Worm (Caenorhabditis elegans) whole organism, L2 larva: Measurements from ENCODE around the gene gpa-7.

Source experiments
- C34F6.9 ChIP-seq: fragments of 150-350 bp; optimal IDR thresholded peaks from 2 replicates; lab custom pipeline; 2014; ENCODE audit warnings: missing biosample characterization, missing genetic modification characterization
- F13H6.1 ChIP-seq: sonication (generic microtip); optimal IDR thresholded peaks from 2 replicates; lab custom pipeline; 2016; ENCODE audit warnings: missing genetic modification characterization, missing compliant biosample characterization
- R02D3.7 ChIP-seq: fragments of 150-350 bp; optimal IDR thresholded peaks from 2 replicates; lab custom pipeline; 2014; ENCODE audit warnings: missing biosample characterization, missing genetic modification characterization
- Y55F3AM.14 ChIP-seq: fragments of 200-800 bp; sonication (Bioruptor generic); optimal IDR thresholded peaks from 2 replicates; lab custom pipeline; 2018; ENCODE audit warnings: mild to moderate bottlenecking, missing genetic modification characterization, missing compliant biosample characterization
- ZK546.5 ChIP-seq: sonication (generic microtip); optimal IDR thresholded peaks from 2 replicates; lab custom pipeline; 2017; ENCODE audit warnings: missing biosample characterization, missing genetic modification characterization
- alr-1 ChIP-seq: fragments of 150-350 bp; optimal IDR thresholded peaks from 2 replicates; lab custom pipeline; 2014; ENCODE audit warnings: missing biosample characterization, missing genetic modification characterization
- aly-2 ChIP-seq: fragments of 150-350 bp; optimal IDR thresholded peaks from 2 replicates; lab custom pipeline; 2014; ENCODE audit warnings: missing biosample characterization, missing genetic modification characterization
- ama-1 ChIP-seq: fragments of 150-350 bp; optimal IDR thresholded peaks from 2 replicates; lab custom pipeline; 2018; ENCODE audit warnings: inconsistent platforms
- blmp-1 ChIP-seq: sonication (generic microtip); optimal IDR thresholded peaks from 2 replicates; lab custom pipeline; 2017; ENCODE audit warnings: missing genetic modification characterization, mild to moderate bottlenecking, missing compliant biosample characterization, antibody characterized with exemption, moderate library complexity; ENCODE audit not compliant: insufficient read depth
- ceh-82 ChIP-seq: fragments of 150-350 bp; optimal IDR thresholded peaks from 2 replicates; lab custom pipeline; 2014; ENCODE audit warnings: missing biosample characterization, missing genetic modification characterization
- dmd-4 ChIP-seq: sonication (generic microtip); optimal IDR thresholded peaks from 2 replicates; lab custom pipeline; 2017; ENCODE audit warnings: missing biosample characterization, missing genetic modification characterization
- egl-27 ChIP-seq: sonication (generic microtip); optimal IDR thresholded peaks from 3 replicates; lab custom pipeline; 2017; ENCODE audit warnings: missing biosample characterization, missing genetic modification reagents, missing genetic modification characterization
- elt-1 ChIP-seq: fragments of 150-350 bp; optimal IDR thresholded peaks from 2 replicates; lab custom pipeline; 2014; ENCODE audit warnings: missing biosample characterization, missing genetic modification characterization
- fos-1 ChIP-seq: fragments of 150-350 bp; optimal IDR thresholded peaks from 2 replicates; lab custom pipeline; 2014; ENCODE audit warnings: missing biosample characterization, missing genetic modification characterization
- lin-13 ChIP-seq: fragments of 150-350 bp; optimal IDR thresholded peaks from 2 replicates; lab custom pipeline; 2014; ENCODE audit warnings: missing biosample characterization, missing genetic modification reagents, missing genetic modification characterization
- mab-5 ChIP-seq: fragments of 150-350 bp; optimal IDR thresholded peaks from 2 replicates; lab custom pipeline; 2014; ENCODE audit warnings: missing biosample characterization, missing genetic modification characterization
- mbf-1 ChIP-seq: sonication (generic microtip); optimal IDR thresholded peaks from 2 replicates; lab custom pipeline; 2017; ENCODE audit warnings: missing biosample characterization, missing genetic modification characterization
- nhr-10 ChIP-seq: sonication (generic microtip); optimal IDR thresholded peaks from 2 replicates; lab custom pipeline; 2017; ENCODE audit warnings: missing biosample characterization, missing genetic modification characterization
- nhr-12 ChIP-seq: fragments of 150-350 bp; optimal IDR thresholded peaks from 2 replicates; lab custom pipeline; 2014; ENCODE audit warnings: missing biosample characterization, missing genetic modification characterization
- nhr-129 ChIP-seq: fragments of 150-350 bp; optimal IDR thresholded peaks from 2 replicates; lab custom pipeline; 2014; ENCODE audit warnings: missing biosample characterization, missing genetic modification characterization
- nhr-25 ChIP-seq: fragments of 150-350 bp; sonication (generic microtip); optimal IDR thresholded peaks from 3 replicates; lab custom pipeline; 2014; ENCODE audit warnings: missing biosample characterization, missing genetic modification characterization
- nhr-6 ChIP-seq: fragments of 150-350 bp; optimal IDR thresholded peaks from 2 replicates; lab custom pipeline; 2014; ENCODE audit warnings: missing biosample characterization, missing genetic modification characterization
- nhr-77 ChIP-seq: fragments of 150-350 bp; optimal IDR thresholded peaks from 2 replicates; lab custom pipeline; 2014; ENCODE audit warnings: missing biosample characterization, missing genetic modification characterization
- sma-3 ChIP-seq: sonication (generic microtip); optimal IDR thresholded peaks from 2 replicates; lab custom pipeline; 2016; ENCODE audit warnings: missing genetic modification reagents, missing genetic modification characterization, missing compliant biosample characterization
- sma-9 ChIP-seq, 2 experiments: fragments of 150-350 bp in 1 of 2; sonication (generic microtip) in 1 of 2; optimal IDR thresholded peaks; 2 replicates each; lab custom pipeline; 2014 to 2016; ENCODE audit warnings: missing genetic modification characterization in 2 of 2, mild to moderate bottlenecking in 1 of 2, missing biosample characterization in 1 of 2, missing compliant biosample characterization in 1 of 2, missing genetic modification reagents in 1 of 2, moderate library complexity in 1 of 2
- snpc-4 ChIP-seq: fragments of 150-350 bp; optimal IDR thresholded peaks from 2 replicates; lab custom pipeline; 2014; ENCODE audit warnings: missing biosample characterization, missing genetic modification characterization
- unc-39 ChIP-seq: fragments of 150-350 bp; optimal IDR thresholded peaks from 2 replicates; lab custom pipeline; 2014; ENCODE audit warnings: missing biosample characterization, missing genetic modification characterization
- unc-55 ChIP-seq: fragments of 150-350 bp; sonication (generic microtip); optimal IDR thresholded peaks from 3 replicates; lab custom pipeline; 2014; ENCODE audit warnings: missing biosample characterization, missing genetic modification reagents, missing genetic modification characterization
- zag-1 ChIP-seq: fragments of 150-350 bp; optimal IDR thresholded peaks from 2 replicates; lab custom pipeline; 2014; ENCODE audit warnings: missing biosample characterization, missing genetic modification characterization
- ztf-11 ChIP-seq: sonication (generic microtip); optimal IDR thresholded peaks from 2 replicates; lab custom pipeline; 2017; ENCODE audit warnings: missing biosample characterization, missing genetic modification characterization

gpa-7 gene

DNA sequence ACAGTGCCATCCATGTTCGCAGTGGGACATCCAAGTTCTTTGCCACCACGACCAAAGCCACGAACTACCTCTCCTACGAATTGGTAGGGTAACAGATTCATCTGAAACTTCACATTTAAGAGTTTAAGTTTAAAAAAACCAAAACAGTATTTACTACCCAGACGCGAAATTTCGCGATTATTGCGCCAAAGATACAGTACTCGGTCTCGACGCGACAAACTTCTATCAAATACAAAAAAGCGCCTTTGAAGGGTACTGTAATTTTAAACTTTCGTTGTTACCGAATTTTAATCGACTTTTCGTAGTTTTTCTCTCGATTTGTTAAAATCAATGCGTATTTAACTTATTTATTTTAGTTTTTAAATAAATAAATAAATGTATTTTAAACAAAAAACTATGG, 5.6 kb downstream of the gpa-7 start, which contains the start of gene rfk-1:
TSS of gene rfk-1 (minus strand) at position 101 of the 400 bp plus-strand sequence.
- TF ChIP-seq ama-1 (lab: Kevin White, UChicago) (no peak), fos-1 (tag; lab: Kevin White, UChicago) (no peak)

DNA sequence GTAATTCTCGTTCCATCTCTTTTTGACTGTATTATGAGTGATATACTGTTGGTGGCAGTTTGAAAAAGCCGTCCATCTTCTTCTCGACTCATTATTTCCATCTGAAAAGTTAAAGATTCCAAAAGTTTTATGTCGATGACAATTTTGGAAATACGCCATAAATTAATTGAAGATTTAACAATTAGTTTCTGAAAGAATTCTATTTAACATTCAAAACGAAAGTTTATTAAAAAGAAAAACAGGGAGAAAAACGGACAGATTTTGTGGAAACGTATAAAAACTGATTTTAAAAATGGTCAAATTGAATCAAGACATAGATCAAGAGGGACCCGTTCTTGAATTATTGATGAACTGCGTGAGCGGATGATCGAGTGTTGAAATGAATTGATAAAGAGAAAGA, 10.0 kb downstream of the gpa-7 start, which contains the start of gene R10H10.7:
TSS of gene R10H10.7 (minus strand) at position 101 of the 400 bp plus-strand sequence.
- TF ChIP-seq unc-39 (tag; lab: Kevin White, UChicago) (no peak), Y55F3AM.14 (GFP tag; lab: Kevin White, UChicago) (no peak), ceh-82 (tag; lab: Kevin White, UChicago) (no peak), snpc-4 (no peak), lin-13 (no peak), elt-1 (tag; lab: Kevin White, UChicago) (no peak), nhr-25 (tag; lab: Kevin White, UChicago) (no peak), nhr-12 (tag; lab: Kevin White, UChicago) (no peak), C34F6.9 (tag; lab: Kevin White, UChicago) (no peak), nhr-6 (tag; lab: Kevin White, UChicago) (no peak), mbf-1 (tag; lab: Kevin White, UChicago) (no peak), nhr-77 (no peak), dmd-4 (no peak), ZK546.5 (tag; lab: Kevin White, UChicago) (no peak), egl-27 (tag; lab: Kevin White, UChicago) (no peak), aly-2 (no peak)

DNA sequence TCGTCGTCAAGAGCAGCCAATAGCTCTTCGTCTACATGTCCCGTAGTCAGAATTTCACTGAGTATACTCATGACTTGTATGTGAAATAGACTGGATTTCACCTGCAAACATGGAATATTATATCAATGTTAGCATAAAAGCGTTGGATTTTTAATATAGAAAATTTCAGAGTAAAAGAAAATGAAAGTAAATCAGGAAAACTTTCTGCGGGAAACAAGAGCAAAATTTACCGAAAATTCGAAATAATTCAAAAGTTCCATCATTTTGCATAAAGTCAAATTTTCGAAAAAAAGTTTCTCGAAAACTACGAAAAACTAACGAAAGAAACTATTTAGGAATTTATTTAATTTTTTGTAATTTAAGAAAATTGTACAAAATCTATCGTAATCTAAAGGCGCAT, 14.0 kb downstream of the gpa-7 start, which contains the start of gene F13B12.6:
TSS of gene F13B12.6 (minus strand) at position 101 of the 400 bp plus-strand sequence.
- no peak for TF ChIP-seq dmd-4
- TF ChIP-seq nhr-10: no peak
- TF ChIP-seq zag-1 (tag; lab: Kevin White, UChicago): no peak
- no peak for TF ChIP-seq ceh-82 (tag; lab: Kevin White, UChicago)
- TF ChIP-seq sma-3: no peak
- no peak for TF ChIP-seq fos-1 (tag; lab: Kevin White, UChicago)
- TF ChIP-seq alr-1 (tag; lab: Kevin White, UChicago): no peak
- TF ChIP-seq sma-9 (GFP tag; optimal IDR thresholded peaks at IDR 0.05; lab: Kevin White, UChicago): no peak
- no peak for TF ChIP-seq sma-9 (tag; optimal IDR thresholded peaks at IDR 0.05; lab: Kevin White, UChicago)
- TF ChIP-seq C34F6.9 (tag; lab: Kevin White, UChicago): no peak
- TF ChIP-seq unc-39 (tag; lab: Kevin White, UChicago): no peak
- TF ChIP-seq, all 48 proteins: peak for 0

DNA sequence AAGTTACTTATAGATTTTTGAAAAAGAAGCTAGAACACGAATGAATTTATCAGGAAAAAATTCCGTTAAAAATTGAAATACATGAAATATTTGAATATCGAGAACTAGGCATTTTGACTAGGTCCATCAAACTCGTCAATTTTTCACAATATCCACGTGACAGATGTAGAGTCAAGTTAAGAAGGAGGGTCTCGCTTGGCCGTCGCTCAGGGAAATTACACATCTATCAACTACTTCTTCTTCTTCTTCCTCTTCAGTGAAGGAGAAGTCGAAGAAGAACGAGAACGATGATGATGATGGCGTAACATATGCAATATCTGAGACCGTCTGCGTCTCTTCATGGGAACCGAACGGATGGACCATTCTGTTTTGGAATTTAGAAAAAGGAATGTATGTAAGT, 16.1 kb downstream of the gpa-7 start:
- TF ChIP-seq egl-27 (tag; lab: Kevin White, UChicago) (no peak), unc-39 (tag; lab: Kevin White, UChicago) (no peak), nhr-25 (tag; lab: Kevin White, UChicago) (peak; percentile 32), Y55F3AM.14 (GFP tag; lab: Kevin White, UChicago) (peak; percentile 1), nhr-129 (tag; lab: Kevin White, UChicago) (peak; percentile 18), unc-55 (GFP tag; lab: Kevin White, UChicago) (peak; percentile 24), mab-5 (peak; percentile 12), C34F6.9 (tag; lab: Kevin White, UChicago) (peak; percentile 44)
- TF ChIP-seq, all 48 proteins: peak for 6

DNA sequence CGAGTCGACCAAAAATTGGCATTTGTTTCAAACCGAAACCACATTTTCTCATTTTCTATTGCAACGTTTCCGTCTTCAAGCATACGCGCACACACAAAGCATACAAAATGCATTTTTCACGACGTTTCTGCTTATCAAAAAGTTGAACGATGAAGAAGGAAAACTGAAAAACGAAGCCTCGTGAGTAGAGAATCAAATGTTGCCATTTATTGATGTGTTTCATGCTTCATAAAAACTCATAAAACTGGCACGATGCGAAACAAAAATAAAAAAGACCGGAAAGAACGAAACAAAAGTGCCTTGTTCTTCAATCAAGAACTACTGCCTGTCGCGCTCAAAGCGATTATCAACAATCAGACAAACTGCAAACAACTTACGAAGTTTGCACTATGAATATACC, 16.6 kb downstream of the gpa-7 start:
- TF ChIP-seq fos-1 (tag; lab: Kevin White, UChicago): peak; percentile 71
- TF ChIP-seq dmd-4: no peak

DNA sequence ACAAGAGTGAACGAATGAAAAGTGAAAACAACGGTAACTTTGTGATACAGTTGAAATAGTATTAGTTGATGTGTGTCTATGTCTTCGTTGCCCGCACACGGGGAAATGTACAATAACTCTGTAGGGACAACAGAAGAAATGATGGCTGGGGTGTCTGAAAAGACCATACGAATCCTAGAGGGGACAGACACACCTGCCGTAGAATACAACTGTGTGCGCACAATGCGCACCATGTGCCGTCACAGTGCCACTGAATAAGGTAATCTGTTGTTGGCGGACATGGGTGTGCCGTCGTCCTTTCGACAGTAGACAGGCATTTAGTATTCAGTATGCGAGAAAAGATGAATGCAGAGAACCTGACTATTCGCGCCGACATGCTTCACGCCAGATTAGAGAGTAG, 17.4 kb downstream of the gpa-7 start:
- TF ChIP-seq nhr-129 (tag; lab: Kevin White, UChicago) (peak; percentile 18), blmp-1 (peak; percentile 41), ztf-11 (no peak), R02D3.7 (tag; lab: Kevin White, UChicago) (no peak)

DNA sequence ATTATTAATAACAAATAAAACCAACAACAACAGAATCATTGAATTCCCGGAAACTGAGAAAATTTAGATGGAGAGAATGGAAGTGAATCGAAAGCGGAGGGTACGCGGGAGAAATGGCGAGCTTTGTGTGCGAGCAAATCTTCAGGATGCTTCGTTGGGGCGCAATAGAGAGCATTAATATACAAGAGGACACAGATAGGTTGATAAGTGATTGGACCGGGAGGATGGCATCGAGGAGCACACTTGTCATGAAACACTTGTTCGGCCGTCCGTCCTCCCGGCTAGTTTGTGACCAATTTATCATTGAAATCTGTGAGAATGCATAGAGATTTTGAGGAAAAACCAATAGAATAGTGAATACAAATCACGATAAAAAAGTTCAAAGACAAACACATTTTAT, 18.4 kb downstream of the gpa-7 start:
- TF ChIP-seq C34F6.9 (tag; lab: Kevin White, UChicago) (no peak), F13H6.1 (peak; percentile 38)
